Fruit fly (Drosophila melanogaster): ENCODE results near the gene CG17475.

- TF ChIP-seq br (GFP tag; optimal IDR thresholded peaks at IDR 0.05): no peak
- no peak for TF ChIP-seq dmrt93B (GFP tag; optimal IDR thresholded peaks at IDR 0.05)
- TF ChIP-seq pan (optimal IDR thresholded peaks at IDR 0.05): no peak
- TF ChIP-seq jim (GFP tag; optimal IDR thresholded peaks at IDR 0.05): no peak
- TF ChIP-seq psq (GFP tag; optimal IDR thresholded peaks at IDR 0.05): no peak
- no peak for TF ChIP-seq fru (GFP tag; optimal IDR thresholded peaks at IDR 0.05)
- TF ChIP-seq Dfd (GFP tag; optimal IDR thresholded peaks at IDR 0.05): no peak
- no peak for TF ChIP-seq lola (GFP tag; optimal IDR thresholded peaks at IDR 0.05)
- TF ChIP-seq Jra (GFP tag; optimal IDR thresholded peaks at IDR 0.05): no peak
- no peak for TF ChIP-seq usp (GFP tag; optimal IDR thresholded peaks at IDR 0.05)
- no peak for TF ChIP-seq ey (GFP tag; optimal IDR thresholded peaks at IDR 0.05)
Measured at dm6 chr3R:17121277-17121676, 8.9 kb downstream of the CG17475 start, which contains the start of gene CG42779.
